Worm (Caenorhabditis elegans) whole organism, young adult: ENCODE measurements around the gene mlh-1.
"Not testable (repeated sequence)": the region's sequence is repeated elsewhere in the genome, so short reads cannot be mapped to it uniquely, and the experiment has no call there.

Experiments
- K11D2.4 ChIP-seq: fragments of 200-800 bp; sonication (Bioruptor generic); IDR thresholded peaks from 2 replicates; pipeline ENCODE4 v1.3.6; 2022; ENCODE audit warnings: missing genetic modification reagents, missing genetic modification characterization, missing compliant biosample characterization
- K12H6.12 ChIP-seq: fragments of 200-800 bp; sonication (Bioruptor generic); optimal IDR thresholded peaks from 2 replicates; lab custom pipeline; 2018; ENCODE audit warnings: mild to moderate bottlenecking, missing genetic modification characterization, missing compliant biosample characterization
- Y53F4B.3 ChIP-seq: fragments of 200-800 bp; sonication (Bioruptor generic); IDR thresholded peaks from 2 replicates; pipeline ENCODE4 v1.3.6; 2022; ENCODE audit warnings: missing genetic modification reagents, missing genetic modification characterization, missing compliant biosample characterization
- atf-7 ChIP-seq: sonication (generic microtip); optimal IDR thresholded peaks from 2 replicates; lab custom pipeline; 2017; ENCODE audit warnings: mild to moderate bottlenecking, missing genetic modification characterization, missing compliant biosample characterization
- attf-3 ChIP-seq: fragments of 200-800 bp; sonication (Bioruptor generic); conservative IDR thresholded peaks from 2 replicates; pipeline ENCODE4 v1.3.6; 2022; ENCODE audit warnings: missing genetic modification reagents, missing genetic modification characterization, missing compliant biosample characterization
- bed-2 ChIP-seq: fragments of 200-800 bp; sonication (Bioruptor generic); IDR thresholded peaks from 2 replicates; pipeline ENCODE4 v1.3.6; 2022; ENCODE audit warnings: missing genetic modification reagents, missing genetic modification characterization, missing compliant biosample characterization
- cebp-1 ChIP-seq, 2 experiments: fragments of 200-800 bp in 1 of 2; sonication (Bioruptor generic) in 1 of 2; sonication (generic microtip) in 1 of 2; IDR thresholded peaks in 1 of 2; optimal IDR thresholded peaks in 1 of 2; 2 replicates each; pipeline versions ENCODE4 v1.3.6 to Lab custom; 2017 to 2022; ENCODE audit warnings: missing compliant biosample characterization in 2 of 2, missing genetic modification characterization in 2 of 2, mild to moderate bottlenecking in 1 of 2, missing genetic modification reagents in 1 of 2, moderate library complexity in 1 of 2
- cebp-2 ChIP-seq: fragments of 200-800 bp; sonication (Bioruptor generic); IDR thresholded peaks from 2 replicates; pipeline ENCODE4 v1.3.6; 2022; ENCODE audit warnings: missing genetic modification characterization, missing compliant biosample characterization
- ceh-79 ChIP-seq: sonication (generic microtip); optimal IDR thresholded peaks from 2 replicates; lab custom pipeline; 2017; ENCODE audit warnings: mild to moderate bottlenecking, missing genetic modification characterization, missing compliant biosample characterization
- dpff-1 ChIP-seq: sonication (generic microtip); optimal IDR thresholded peaks from 2 replicates; lab custom pipeline; 2017; ENCODE audit warnings: mild to moderate bottlenecking, missing genetic modification characterization, missing compliant biosample characterization
- egl-18 ChIP-seq: fragments of 200-800 bp; sonication (Bioruptor generic); IDR thresholded peaks from 2 replicates; pipeline ENCODE4 v1.3.6; 2022; ENCODE audit warnings: missing genetic modification reagents, missing genetic modification characterization, missing compliant biosample characterization
- egl-44 ChIP-seq: fragments of 200-800 bp; sonication (Bioruptor generic); IDR thresholded peaks from 2 replicates; pipeline ENCODE4 v1.3.6; 2022; ENCODE audit warnings: missing genetic modification reagents, missing genetic modification characterization, missing compliant biosample characterization
- egrh-3 ChIP-seq: fragments of 200-800 bp; sonication (Bioruptor generic); IDR thresholded peaks from 2 replicates; pipeline ENCODE4 v1.3.6; 2022; ENCODE audit warnings: missing genetic modification reagents, missing genetic modification characterization, missing compliant biosample characterization
- gei-17 ChIP-seq: fragments of 200-800 bp; sonication (Bioruptor generic); optimal IDR thresholded peaks from 2 replicates; lab custom pipeline; 2018; ENCODE audit warnings: mild to moderate bottlenecking, missing genetic modification characterization, missing compliant biosample characterization
- hlh-12 ChIP-seq: sonication (generic microtip); optimal IDR thresholded peaks from 2 replicates; lab custom pipeline; 2016; ENCODE audit warnings: missing genetic modification characterization, missing compliant biosample characterization
- lin-54 ChIP-seq: fragments of 200-800 bp; sonication (Bioruptor generic); optimal IDR thresholded peaks from 2 replicates; lab custom pipeline; 2018; ENCODE audit warnings: mild to moderate bottlenecking, missing genetic modification characterization, missing compliant biosample characterization
- madf-10 ChIP-seq: sonication (generic microtip); optimal IDR thresholded peaks from 2 replicates; lab custom pipeline; 2016; ENCODE audit warnings: mild to moderate bottlenecking, missing genetic modification characterization, missing compliant biosample characterization
- madf-6 ChIP-seq: fragments of 200-800 bp; sonication (Bioruptor generic); IDR thresholded peaks from 2 replicates; pipeline ENCODE4 v1.3.6; 2022; ENCODE audit warnings: missing genetic modification reagents, missing genetic modification characterization, missing compliant biosample characterization
- mel-28 ChIP-seq: sonication (generic microtip); optimal IDR thresholded peaks from 2 replicates; lab custom pipeline; 2016; ENCODE audit warnings: borderline replicate concordance, mild to moderate bottlenecking, missing genetic modification characterization, missing compliant biosample characterization
- mxl-1 ChIP-seq: sonication (generic microtip); optimal IDR thresholded peaks from 2 replicates; lab custom pipeline; 2016; ENCODE audit warnings: missing genetic modification characterization, missing compliant biosample characterization
- nhr-80 ChIP-seq: sonication (generic microtip); optimal IDR thresholded peaks from 2 replicates; lab custom pipeline; 2016; ENCODE audit warnings: missing genetic modification characterization, missing compliant biosample characterization
- pha-4 ChIP-seq: fragments of 150-350 bp; sonication (generic microtip); optimal IDR thresholded peaks from 2 replicates; lab custom pipeline; 2014; ENCODE audit warnings: missing biosample characterization, missing genetic modification reagents, missing genetic modification characterization
- snpc-1.1 ChIP-seq: sonication (generic microtip); optimal IDR thresholded peaks from 2 replicates; lab custom pipeline; 2017; ENCODE audit warnings: missing genetic modification characterization, mild to moderate bottlenecking, missing compliant biosample characterization, antibody characterized with exemption, moderate library complexity, missing genotype, missing genetic modification reagents; ENCODE audit not compliant: insufficient read depth
- snpc-4 ChIP-seq, 5 experiments: fragments of 150-350 bp in 1 of 5; sonication (generic microtip) in 4 of 5; optimal IDR thresholded peaks; 2 replicates each; lab custom pipeline; 2014 to 2018; ENCODE audit warnings: missing genetic modification characterization in 5 of 5, missing biosample characterization in 3 of 5, antibody characterized with exemption in 2 of 5, mild to moderate bottlenecking in 2 of 5, missing compliant biosample characterization in 2 of 5, missing genotype in 2 of 5, moderate library complexity in 2 of 5, missing genetic modification reagents in 1 of 5
- somi-1 ChIP-seq: fragments of 200-800 bp; sonication (Bioruptor generic); optimal IDR thresholded peaks from 2 replicates; lab custom pipeline; 2018; ENCODE audit warnings: mild to moderate bottlenecking, missing genetic modification characterization, missing compliant biosample characterization
- xnd-1 ChIP-seq: sonication (generic microtip); optimal IDR thresholded peaks from 2 replicates; lab custom pipeline; 2016; ENCODE audit warnings: missing genotype, missing genetic modification reagents, missing genetic modification characterization, missing compliant biosample characterization
- zim-3 ChIP-seq: sonication (generic microtip); optimal IDR thresholded peaks from 2 replicates; lab custom pipeline; 2017; ENCODE audit warnings: mild to moderate bottlenecking, missing genetic modification characterization, moderate library complexity, missing compliant biosample characterization
- ztf-18 ChIP-seq: sonication (generic microtip); optimal IDR thresholded peaks from 2 replicates; lab custom pipeline; 2016; ENCODE audit warnings: missing genotype, mild to moderate bottlenecking, missing genetic modification characterization, missing compliant biosample characterization
- ztf-22 ChIP-seq: fragments of 200-800 bp; sonication (Bioruptor generic); optimal IDR thresholded peaks from 2 replicates; lab custom pipeline; 2018; ENCODE audit warnings: mild to moderate bottlenecking, missing genetic modification characterization, moderate library complexity, missing compliant biosample characterization
- ztf-26 ChIP-seq: sonication (generic microtip); optimal IDR thresholded peaks from 2 replicates; lab custom pipeline; 2017; ENCODE audit warnings: missing genetic modification characterization, missing compliant biosample characterization
- ztf-28 ChIP-seq: fragments of 200-800 bp; sonication (Bioruptor generic); IDR thresholded peaks from 2 replicates; pipeline ENCODE4 v1.3.6; 2022; ENCODE audit warnings: missing genetic modification reagents, missing genetic modification characterization, missing compliant biosample characterization
- ztf-3 ChIP-seq: fragments of 200-800 bp; sonication (Bioruptor generic); optimal IDR thresholded peaks from 2 replicates; lab custom pipeline; 2018; ENCODE audit warnings: mild to moderate bottlenecking, missing genetic modification characterization, missing compliant biosample characterization
- ztf-6 ChIP-seq: fragments of 200-800 bp; sonication (Bioruptor generic); IDR thresholded peaks from 2 replicates; pipeline ENCODE4 v1.3.6; 2022; ENCODE audit warnings: missing genetic modification reagents, missing genetic modification characterization, missing compliant biosample characterization

mlh-1 gene

ce11 chrIII:13501599-13501998, 12.8 kb downstream of the mlh-1 start, which contains the start of gene T28A8.5:
T28A8.5 (plus strand) TSS chrIII:13501630.
- no peak for TF ChIP-seq mxl-1 (tag; lab: Kevin White, UChicago)
- 0 out of 2 replicates have a peak, but pooled peaks have one; percentile 14 for TF ChIP-seq madf-6 (GFP tag; lab: Robert Waterston, UW)

ce11 chrIII:13498899-13499298, 15.5 kb downstream of the mlh-1 start, which contains the start of gene T28A8.6:
T28A8.6 (plus strand) TSS chrIII:13499199.
- not testable (repeated sequence) for TF ChIP-seq zim-3 (tag; lab: Kevin White, UChicago); attf-3 (GFP tag; lab: Robert Waterston, UW); somi-1

DNA sequence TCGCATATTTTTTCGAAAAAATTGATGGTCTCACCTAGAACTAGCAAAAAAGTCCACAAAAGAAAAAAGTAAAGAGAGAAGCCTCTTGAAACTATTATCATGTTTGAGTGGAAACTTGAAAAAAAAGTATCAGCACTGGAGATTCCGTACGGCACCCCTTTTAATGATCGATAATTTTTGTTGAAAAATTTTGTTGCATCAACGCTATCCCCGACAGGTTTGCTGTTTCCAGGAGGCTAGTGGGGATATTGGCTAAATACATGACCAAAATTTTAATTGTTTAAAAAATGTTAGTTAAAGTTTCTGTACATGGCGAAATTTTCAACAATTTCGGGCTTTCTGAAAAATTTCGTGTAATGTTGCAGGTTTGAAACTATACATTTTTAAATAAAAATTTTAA, 18.8 kb downstream of the mlh-1 start, which contains the start of gene T28A8.2:
TSS of gene T28A8.2 (minus strand) at position 101 of the 400 bp plus-strand sequence.
- TF ChIP-seq madf-10 (tag; lab: Kevin White, UChicago) (no peak), egrh-3 (GFP tag; lab: Robert Waterston, UW) (no peak), mel-28 (tag; lab: Kevin White, UChicago) (no peak), ztf-18 (tag; lab: Kevin White, UChicago) (no peak), snpc-4 (GFP tag; optimal IDR thresholded peaks at IDR 0.05; lab: Kevin White, UChicago) (no peak), snpc-4 (tag; optimal IDR thresholded peaks at IDR 0.05; lab: Kevin White, UChicago) (no peak), lin-54 (GFP tag; lab: Kevin White, UChicago) (no peak)

- TF ChIP-seq ztf-28 (GFP tag; lab: Robert Waterston, UW) = no peak
- TF ChIP-seq dpff-1 (tag; lab: Kevin White, UChicago) = no peak
- no peak for TF ChIP-seq egl-18
- no peak for TF ChIP-seq atf-7
- no peak for TF ChIP-seq ztf-26
Observed at ce11 chrIII:13492377-13492776, 22.0 kb downstream of the mlh-1 start, which contains the start of gene twk-40. twk-40 (minus strand) TSS chrIII:13492477.

DNA sequence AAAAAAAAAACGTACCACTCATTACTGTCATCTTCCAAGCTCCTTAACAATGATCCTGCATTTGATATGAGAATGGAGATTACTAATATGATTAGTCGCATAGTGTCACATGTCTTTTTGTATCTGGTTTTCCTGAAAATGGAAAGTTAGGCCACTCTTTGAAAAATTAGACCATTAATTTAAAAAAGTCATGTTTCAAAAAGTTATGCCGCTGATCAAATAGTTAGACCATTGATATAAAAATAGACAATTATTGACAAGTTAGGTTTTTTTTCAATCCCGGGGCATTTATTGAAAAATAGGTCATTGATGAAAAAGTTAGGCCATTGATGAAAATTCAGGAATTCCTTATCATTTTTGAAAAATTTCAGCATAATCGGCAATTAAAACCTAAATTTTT, 30.3 kb downstream of the mlh-1 start, which contains the start of gene acc-4:
TSS of gene acc-4 (minus strand) at position 101 of the 400 bp plus-strand sequence.
- TF ChIP-seq madf-6 (GFP tag; lab: Robert Waterston, UW) = no peak
- TF ChIP-seq pha-4 (tag; lab: Kevin White, UChicago) = no peak
- TF ChIP-seq cebp-1 (GFP tag; IDR thresholded peaks at IDR 0.05; lab: Robert Waterston, UW) = no peak
- no peak for TF ChIP-seq cebp-1 (tag; optimal IDR thresholded peaks at IDR 0.05; lab: Kevin White, UChicago)
- TF ChIP-seq hlh-12 (tag; lab: Kevin White, UChicago) = no peak
- no peak for TF ChIP-seq nhr-80 (tag; lab: Kevin White, UChicago)
- no peak for TF ChIP-seq cebp-2 (GFP tag; lab: Robert Waterston, UW)
- no peak for TF ChIP-seq ceh-79 (tag; lab: Kevin White, UChicago)
- no peak for TF ChIP-seq zim-3 (tag; lab: Kevin White, UChicago)
- no peak for TF ChIP-seq gei-17 (GFP tag; lab: Kevin White, UChicago)
- no peak for TF ChIP-seq bed-2 (GFP tag; lab: Robert Waterston, UW)
- no peak for TF ChIP-seq ztf-26
- TF ChIP-seq ztf-22 (GFP tag; lab: Kevin White, UChicago) = no peak
- TF ChIP-seq xnd-1 (tag; lab: Kevin White, UChicago) = no peak
- TF ChIP-seq snpc-1.1 = no peak
- no peak for TF ChIP-seq K11D2.4 (GFP tag; lab: Robert Waterston, UW)
- TF ChIP-seq Y53F4B.3 (GFP tag; lab: Robert Waterston, UW) = no peak
- no peak for TF ChIP-seq ztf-6 (GFP tag; lab: Robert Waterston, UW)
- TF ChIP-seq egl-44 = no peak
- TF ChIP-seq ztf-3 (GFP tag; lab: Kevin White, UChicago) = no peak
- TF ChIP-seq K12H6.12 (tag; lab: Kevin White, UChicago) = no peak
- TF ChIP-seq, all 124 proteins: peak for 0
